Fruit fly (Drosophila melanogaster) whole organism, embryonic: ENCODE data around the gene Esyt2.

Experiments used
- Awh ChIP-seq: fragments of 200-800 bp; sonication (Bioruptor generic); IDR thresholded peaks from 2 replicates; pipeline ENCODE4, ENCODE4 v1.3.6; 2022; ENCODE audit warnings: missing biosample characterization, missing genetic modification characterization
- BEAF-32 ChIP-seq: fragments of 200-800 bp; sonication (Bioruptor generic); optimal IDR thresholded peaks from 3 replicates; lab custom pipeline; 2017; ENCODE audit warnings: missing biosample characterization, missing genetic modification characterization, mild to moderate bottlenecking, moderate library complexity, missing genetic modification reagents
- CG10209 ChIP-seq: fragments of 200-800 bp; sonication (Bioruptor generic); optimal IDR thresholded peaks from 3 replicates; lab custom pipeline; 2017; ENCODE audit warnings: missing biosample characterization, mild to moderate bottlenecking, missing genetic modification characterization, missing genetic modification reagents
- CG10274 ChIP-seq: fragments of 200-800 bp; sonication (Bioruptor generic); optimal IDR thresholded peaks from 3 replicates; lab custom pipeline; 2017; ENCODE audit warnings: missing biosample characterization, mild to moderate bottlenecking, missing genetic modification characterization
- CG10366 ChIP-seq: fragments of 200-800 bp; sonication (Bioruptor generic); IDR thresholded peaks from 2 replicates; pipeline ENCODE4 v1.3.6; 2022; ENCODE audit warnings: missing biosample characterization, missing genetic modification characterization
- CG11093 ChIP-seq: fragments of 200-800 bp; sonication (Bioruptor generic); IDR thresholded peaks from 3 replicates; pipeline ENCODE4 v1.3.6; 2022; ENCODE audit warnings: missing biosample characterization, missing genetic modification characterization
- CG13424 ChIP-seq: fragments of 200-800 bp; sonication (Bioruptor generic); optimal IDR thresholded peaks from 2 replicates; lab custom pipeline; 2019; ENCODE audit warnings: missing biosample characterization, mild to moderate bottlenecking, missing genetic modification characterization, moderate library complexity
- CG14710 ChIP-seq: fragments of 200-800 bp; sonication (Bioruptor generic); optimal IDR thresholded peaks from 3 replicates; lab custom pipeline; 2019; ENCODE audit warnings: missing biosample characterization, mild to moderate bottlenecking, missing genetic modification characterization, moderate library complexity
- CG15269 ChIP-seq: fragments of 200-800 bp; sonication (Bioruptor generic); optimal IDR thresholded peaks from 2 replicates; lab custom pipeline; 2018; ENCODE audit warnings: missing biosample characterization, mild to moderate bottlenecking, missing genetic modification characterization, moderate library complexity
- CG15479 ChIP-seq: fragments of 200-800 bp; sonication (Bioruptor generic); optimal IDR thresholded peaks from 3 replicates; lab custom pipeline; 2019; ENCODE audit warnings: missing biosample characterization, mild to moderate bottlenecking, missing genetic modification characterization, moderate library complexity
- CG15601 ChIP-seq: fragments of 200-800 bp; sonication (Bioruptor generic); optimal IDR thresholded peaks from 3 replicates; lab custom pipeline; 2019; ENCODE audit warnings: missing biosample characterization, mild to moderate bottlenecking, missing genetic modification characterization, moderate library complexity
- CG15696 ChIP-seq: fragments of 200-800 bp; sonication (Bioruptor generic); optimal IDR thresholded peaks from 2 replicates; lab custom pipeline; 2019; ENCODE audit warnings: missing biosample characterization, mild to moderate bottlenecking, missing genetic modification characterization, moderate library complexity
- CG18011 ChIP-seq: fragments of 200-800 bp; sonication (Bioruptor generic); optimal IDR thresholded peaks from 2 replicates; lab custom pipeline; 2017; ENCODE audit warnings: missing biosample characterization, missing genetic modification characterization, mild to moderate bottlenecking, moderate library complexity, missing genotype
- CG2129 ChIP-seq: fragments of 200-800 bp; sonication (Bioruptor generic); IDR thresholded peaks from 2 replicates; pipeline ENCODE4 v1.3.6; 2022; ENCODE audit warnings: missing biosample characterization, missing genetic modification characterization; ENCODE audit not compliant: partially characterized antibody
- CG31388 ChIP-seq: fragments of 200-800 bp; sonication (Bioruptor generic); optimal IDR thresholded peaks from 2 replicates; lab custom pipeline; 2016; ENCODE audit warnings: missing biosample characterization, missing genetic modification characterization
- CG32767 ChIP-seq: fragments of 200-800 bp; sonication (Bioruptor generic); IDR thresholded peaks from 2 replicates; pipeline ENCODE4 v1.3.6; 2022; ENCODE audit warnings: missing biosample characterization, missing genetic modification characterization
- CG3281 ChIP-seq: fragments of 200-800 bp; sonication (Bioruptor generic); optimal IDR thresholded peaks from 3 replicates; lab custom pipeline; 2017; ENCODE audit warnings: missing biosample characterization, mild to moderate bottlenecking, missing genetic modification characterization
- CG34422 ChIP-seq: fragments of 200-800 bp; sonication (Bioruptor generic); IDR thresholded peaks from 3 replicates; pipeline ENCODE4 v1.3.6; 2022; ENCODE audit warnings: missing biosample characterization, missing genetic modification characterization
- CG3726 ChIP-seq: fragments of 200-800 bp; sonication (Bioruptor generic); IDR thresholded peaks from 3 replicates; pipeline ENCODE4, ENCODE4 v1.3.6; 2022; ENCODE audit warnings: missing biosample characterization, missing genetic modification characterization
- CG3995 ChIP-seq: fragments of 200-800 bp; sonication (Bioruptor generic); optimal IDR thresholded peaks from 3 replicates; lab custom pipeline; 2016; ENCODE audit warnings: missing biosample characterization, missing genetic modification characterization
- CG4424 ChIP-seq: fragments of 200-800 bp; sonication (Bioruptor generic); optimal IDR thresholded peaks from 3 replicates; lab custom pipeline; 2016; ENCODE audit warnings: missing biosample characterization, missing genetic modification characterization
- CG4854 ChIP-seq: fragments of 200-800 bp; sonication (Bioruptor generic); optimal IDR thresholded peaks from 2 replicates; lab custom pipeline; 2016; ENCODE audit warnings: missing biosample characterization, missing genetic modification characterization, inconsistent platforms
- CG8089 ChIP-seq: fragments of 200-800 bp; sonication (Bioruptor generic); optimal IDR thresholded peaks from 3 replicates; lab custom pipeline; 2016; ENCODE audit warnings: missing biosample characterization, missing genetic modification characterization
- CG8359 ChIP-seq: fragments of 200-800 bp; sonication (Bioruptor generic); optimal IDR thresholded peaks from 2 replicates; lab custom pipeline; 2017; ENCODE audit warnings: missing biosample characterization, mild to moderate bottlenecking, missing genetic modification characterization, borderline replicate concordance
- Camta ChIP-seq: fragments of 200-800 bp; sonication (Bioruptor generic); optimal IDR thresholded peaks from 2 replicates; lab custom pipeline; 2016; ENCODE audit warnings: missing biosample characterization, missing genetic modification characterization
- D19A ChIP-seq: fragments of 200-800 bp; optimal IDR thresholded peaks from 3 replicates; lab custom pipeline; 2019; ENCODE audit warnings: missing biosample characterization, mild to moderate bottlenecking, missing genetic modification characterization, moderate library complexity
- Dref ChIP-seq: fragments of 200-800 bp; sonication (Bioruptor generic); IDR thresholded peaks from 2 replicates; pipeline ENCODE4 v1.3.6; 2022; ENCODE audit warnings: missing biosample characterization, missing genetic modification characterization
- Ets97D ChIP-seq: fragments of 200-800 bp; sonication (Bioruptor generic); optimal IDR thresholded peaks from 3 replicates; lab custom pipeline; 2016; ENCODE audit warnings: missing biosample characterization, missing genetic modification characterization
- H15 ChIP-seq: fragments of 200-800 bp; sonication (Bioruptor generic); IDR thresholded peaks from 3 replicates; pipeline ENCODE4 v1.3.6; 2022; ENCODE audit warnings: missing biosample characterization, missing genetic modification characterization
- HHEX ChIP-seq: fragments of 200-800 bp; sonication (Bioruptor generic); optimal IDR thresholded peaks from 3 replicates; lab custom pipeline; 2017; ENCODE audit warnings: missing biosample characterization, mild to moderate bottlenecking, missing genetic modification characterization, missing genetic modification reagents
- HLHmδ ChIP-seq: fragments of 200-800 bp; sonication (Bioruptor generic); optimal IDR thresholded peaks from 2 replicates; lab custom pipeline; 2018; ENCODE audit warnings: missing biosample characterization, mild to moderate bottlenecking, missing genetic modification characterization, moderate library complexity
- Hr78 ChIP-seq, 2 experiments: fragments of 200-800 bp in 1 of 2; fragments of >200 bp in 1 of 2; sonication (Bioruptor generic) in 1 of 2; optimal IDR thresholded peaks; 2 replicates each; lab custom pipeline; 2017 to 2019; ENCODE audit warnings: missing biosample characterization in 2 of 2, missing genetic modification characterization in 2 of 2, mild to moderate bottlenecking in 1 of 2, moderate library complexity in 1 of 2
- Hsf ChIP-seq: fragments of 200-800 bp; sonication (Bioruptor generic); optimal IDR thresholded peaks from 3 replicates; lab custom pipeline; 2016; ENCODE audit warnings: missing biosample characterization, missing genetic modification characterization
- Myb ChIP-seq: fragments of 200-800 bp; sonication (Bioruptor generic); optimal IDR thresholded peaks from 2 replicates; lab custom pipeline; 2016; ENCODE audit warnings: missing biosample characterization, missing genetic modification characterization
- Xrp1 ChIP-seq: fragments of 200-800 bp; sonication (Bioruptor generic); IDR thresholded peaks from 2 replicates; pipeline ENCODE4 v1.3.6; 2022; ENCODE audit warnings: missing biosample characterization, missing genetic modification characterization
- ewg ChIP-seq: fragments of 200-800 bp; sonication (Bioruptor generic); optimal IDR thresholded peaks from 3 replicates; lab custom pipeline; 2017; ENCODE audit warnings: mild to moderate bottlenecking, missing biosample characterization, missing genetic modification reagents, missing genetic modification characterization
- eyg ChIP-seq: fragments of 200-800 bp; sonication (Bioruptor generic); optimal IDR thresholded peaks from 3 replicates; lab custom pipeline; 2016; ENCODE audit warnings: missing biosample characterization, missing genetic modification characterization
- kah ChIP-seq: fragments of 200-800 bp; sonication (Bioruptor generic); optimal IDR thresholded peaks from 2 replicates; lab custom pipeline; 2018; ENCODE audit warnings: missing biosample characterization, mild to moderate bottlenecking, missing genetic modification characterization
- ken ChIP-seq: fragments of 200-800 bp; sonication (Bioruptor generic); IDR thresholded peaks from 3 replicates; pipeline ENCODE4 v1.3.6; 2022; ENCODE audit warnings: missing biosample characterization, missing genetic modification characterization
- kni ChIP-seq: fragments of 200-800 bp; sonication (Bioruptor generic); optimal IDR thresholded peaks from 3 replicates; lab custom pipeline; 2017; ENCODE audit warnings: mild to moderate bottlenecking, missing biosample characterization, missing genetic modification reagents, missing genetic modification characterization
- lov ChIP-seq, 2 experiments: fragments of 200-800 bp in 1 of 2; fragments of >200 bp in 1 of 2; sonication (Bioruptor generic) in 1 of 2; IDR thresholded peaks in 1 of 2; optimal IDR thresholded peaks in 1 of 2; 2 replicates in 1 of 2; 3 replicates in 1 of 2; pipeline versions ENCODE4 v1.3.6 to Lab custom; 2017 to 2022; ENCODE audit warnings: missing biosample characterization in 1 of 2, missing genetic modification characterization in 1 of 2
- oc ChIP-seq: fragments of 200-800 bp; sonication (Bioruptor generic); optimal IDR thresholded peaks from 2 replicates; lab custom pipeline; 2018; ENCODE audit warnings: missing biosample characterization, mild to moderate bottlenecking, missing genetic modification characterization, moderate library complexity
- onecut ChIP-seq: fragments of 200-800 bp; sonication (Bioruptor generic); IDR thresholded peaks from 2 replicates; pipeline ENCODE4 v1.3.6; 2022; ENCODE audit warnings: missing biosample characterization, missing genetic modification characterization
- pan ChIP-seq, 4 experiments: fragments of >200 bp in 3 of 4; fragments of 200-800 bp in 1 of 4; sonication (Bioruptor generic) in 1 of 4; optimal IDR thresholded peaks in 3 of 4; IDR thresholded peaks in 1 of 4; 2 replicates each; pipeline versions ENCODE4 v1.3.6 to Lab custom; 2017 to 2022; ENCODE audit warnings: missing biosample characterization in 2 of 4, missing genetic modification characterization in 2 of 4, mixed read lengths in 1 of 4
- ttk ChIP-seq: fragments of 200-800 bp; sonication (Bioruptor generic); IDR thresholded peaks from 2 replicates; pipeline ENCODE4 v2.1.2; 2022; ENCODE audit warnings: missing biosample characterization, missing genetic modification characterization
- twi ChIP-seq: fragments of 200-800 bp; optimal IDR thresholded peaks from 2 replicates; lab custom pipeline; 2019; ENCODE audit warnings: missing biosample characterization, mild to moderate bottlenecking, missing genetic modification characterization, moderate library complexity
- vvl ChIP-seq: fragments of 200-800 bp; sonication (Bioruptor generic); IDR thresholded peaks from 2 replicates; pipeline ENCODE4 v1.3.6; 2022; ENCODE audit warnings: missing biosample characterization, missing genetic modification characterization
- yki ChIP-seq: fragments of >200 bp; optimal IDR thresholded peaks from 3 replicates; lab custom pipeline; 2018
- zen2 ChIP-seq: fragments of 200-800 bp; sonication (Bioruptor generic); IDR thresholded peaks from 3 replicates; pipeline ENCODE4 v1.3.6; 2022; ENCODE audit warnings: missing biosample characterization, missing genetic modification characterization; ENCODE audit not compliant: partially characterized antibody

Esyt2 gene

DNA sequence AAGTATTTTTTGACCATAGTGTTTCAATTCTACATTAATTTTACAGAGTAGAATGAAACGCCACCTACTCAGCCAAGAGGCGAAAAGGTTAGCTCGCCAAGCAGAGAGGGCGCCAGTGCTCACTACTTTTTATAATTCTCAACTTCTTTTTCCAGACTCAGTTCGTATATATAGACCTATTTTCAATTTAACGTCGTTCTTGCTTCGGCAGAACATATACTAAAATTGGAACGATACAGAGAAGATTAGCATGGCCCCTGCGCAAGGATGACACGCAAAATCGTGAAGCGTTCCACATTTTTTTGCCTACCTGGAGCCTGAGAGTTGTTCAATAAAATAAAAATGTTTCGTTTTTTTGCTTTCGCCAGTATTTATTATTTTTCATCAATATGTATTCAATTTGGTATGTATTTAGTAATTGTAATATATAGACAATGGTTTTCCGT lies 12.5 kb downstream of the Esyt2 start (continued):
- TF ChIP-seq CG8089 (GFP tag; lab: Kevin White, UChicago): peak; percentile 63
- no peak; the same call in 2 of the 3 replicates for TF ChIP-seq zen2
- TF ChIP-seq kah: no peak
- peak; percentile 61 for TF ChIP-seq CG15696 (tag; lab: Kevin White, UChicago)
- peak; percentile 5 for TF ChIP-seq CG14710 (tag; lab: Kevin White, UChicago)
- peak; percentile 38; the same call in 1 of the 2 replicates for TF ChIP-seq ttk (GFP tag; lab: Robert Waterston, UW)
- no peak for TF ChIP-seq pan (optimal IDR thresholded peaks at IDR 0.05; lab: Kevin White, UChicago)
- TF ChIP-seq pan (GFP tag; optimal IDR thresholded peaks at IDR 0.05 in 1 of 2, IDR thresholded peaks at IDR 0.05 in 1 of 2): peak in 1 of 2 experiments; percentile 72
- TF ChIP-seq HHEX (GFP tag; lab: Kevin White, UChicago): peak; percentile 44
- TF ChIP-seq H15 (GFP tag; lab: Robert Waterston, UW): peak; percentile 71; the same call in 2 of the 3 replicates
- no peak for TF ChIP-seq CG2129 (GFP tag; lab: Robert Waterston, UW)
- TF ChIP-seq CG11093 (GFP tag; lab: Robert Waterston, UW): no peak
- TF ChIP-seq onecut (GFP tag; lab: Robert Waterston, UW): peak; percentile 40; the same call in 1 of the 2 replicates
- TF ChIP-seq vvl (GFP tag; lab: Robert Waterston, UW): peak; percentile 79
- TF ChIP-seq CG31388 (GFP tag; lab: Kevin White, UChicago): peak; percentile 32
- no peak for TF ChIP-seq ken (GFP tag; lab: Robert Waterston, UW)
- TF ChIP-seq CG18011 (GFP tag; lab: Kevin White, UChicago): no peak
- no peak for TF ChIP-seq CG8359
- TF ChIP-seq CG15269: peak; percentile 65
- TF ChIP-seq oc (tag; lab: Kevin White, UChicago): no peak
- TF ChIP-seq Awh: no peak
- peak; percentile 29; the same call in 1 of the 2 replicates for TF ChIP-seq Xrp1 (GFP tag; lab: Robert Waterston, UW)
- TF ChIP-seq CG15601 (tag; lab: Kevin White, UChicago): peak; percentile 96
- peak; percentile 6 for TF ChIP-seq kni (GFP tag; lab: Kevin White, UChicago)
- TF ChIP-seq CG3726 (GFP tag; lab: Robert Waterston, UW): no peak
- no peak for TF ChIP-seq Hr78 (GFP tag; optimal IDR thresholded peaks at IDR 0.05; lab: Kevin White, UChicago)
- TF ChIP-seq CG32767: no peak
- TF ChIP-seq CG13424 (tag; lab: Kevin White, UChicago): peak; percentile 49
- TF ChIP-seq CG4854 (GFP tag; lab: Kevin White, UChicago): peak; percentile 62
- TF ChIP-seq CG15479: no peak
- TF ChIP-seq Dref: no peak
- TF ChIP-seq CG10209 (GFP tag; lab: Kevin White, UChicago): peak; percentile 55
- no peak for TF ChIP-seq CG10274
- TF ChIP-seq yki (lab: Kevin White, UChicago): no peak
- no peak for TF ChIP-seq BEAF-32 (GFP tag; lab: Kevin White, UChicago)
- peak; percentile 18 for TF ChIP-seq Ets97D
- peak; percentile 13 for TF ChIP-seq Myb
- no peak for TF ChIP-seq HLHmδ
- no peak for TF ChIP-seq CG3281 (GFP tag; lab: Kevin White, UChicago)
- no peak for TF ChIP-seq CG3995
- TF ChIP-seq lov (optimal IDR thresholded peaks at IDR 0.05; lab: Kevin White, UChicago): no peak
- TF ChIP-seq lov (GFP tag; IDR thresholded peaks at IDR 0.05; lab: Robert Waterston, UW): no peak
- peak; percentile 85; the same call in 2 of the 3 replicates for TF ChIP-seq CG34422
- TF ChIP-seq eyg (GFP tag; lab: Kevin White, UChicago): peak; percentile 48
- peak; percentile 53; the same call in 1 of the 2 replicates for TF ChIP-seq CG10366 (GFP tag; lab: Robert Waterston, UW)
- TF ChIP-seq CG4424 (GFP tag; lab: Kevin White, UChicago): peak; percentile 54
- TF ChIP-seq Camta: peak; percentile 64
- TF ChIP-seq Hsf (GFP tag; lab: Kevin White, UChicago): peak; percentile 83
- peak; percentile 36 for TF ChIP-seq D19A
- TF ChIP-seq twi: peak; percentile 32
- TF ChIP-seq ewg (GFP tag; lab: Kevin White, UChicago): peak; percentile 40
